Fruit fly (Drosophila melanogaster) whole organism, embryonic: ENCODE measurements around the gene Pgd.

Experiments
- Asciz ChIP-seq: fragments of 200-800 bp; sonication (Bioruptor generic); optimal IDR thresholded peaks from 2 replicates; lab custom pipeline; 2017; ENCODE audit warnings: missing biosample characterization, mild to moderate bottlenecking, missing genetic modification characterization, missing genetic modification reagents
- CG1024 ChIP-seq: fragments of 200-800 bp; sonication (Bioruptor generic); IDR thresholded peaks from 2 replicates; pipeline ENCODE4 v1.3.6; 2022; ENCODE audit warnings: missing biosample characterization, missing genetic modification characterization
- CG11398 ChIP-seq: fragments of 200-800 bp; sonication (Bioruptor generic); optimal IDR thresholded peaks from 2 replicates; lab custom pipeline; 2016; ENCODE audit warnings: missing biosample characterization, missing genetic modification characterization
- CG11696 ChIP-seq: fragments of 200-800 bp; sonication (Bioruptor generic); IDR thresholded peaks from 2 replicates; pipeline ENCODE4 v1.3.6; 2022; ENCODE audit warnings: missing biosample characterization, missing genetic modification characterization
- CG12744 ChIP-seq: fragments of 200-800 bp; sonication (Bioruptor generic); optimal IDR thresholded peaks from 2 replicates; lab custom pipeline; 2016; ENCODE audit warnings: missing biosample characterization, missing genetic modification characterization
- CG12769 ChIP-seq: fragments of 200-800 bp; sonication (Bioruptor generic); optimal IDR thresholded peaks from 2 replicates; lab custom pipeline; 2019; ENCODE audit warnings: missing biosample characterization, mild to moderate bottlenecking, missing genetic modification characterization, moderate library complexity
- CG13123 ChIP-seq: fragments of 200-800 bp; sonication (Bioruptor generic); optimal IDR thresholded peaks from 2 replicates; lab custom pipeline; 2016; ENCODE audit warnings: missing biosample characterization, missing genetic modification characterization
- CG15696 ChIP-seq: fragments of 200-800 bp; sonication (Bioruptor generic); optimal IDR thresholded peaks from 2 replicates; lab custom pipeline; 2019; ENCODE audit warnings: missing biosample characterization, mild to moderate bottlenecking, missing genetic modification characterization, moderate library complexity
- CG1603 ChIP-seq: fragments of 200-800 bp; sonication (Bioruptor generic); optimal IDR thresholded peaks from 2 replicates; lab custom pipeline; 2019; ENCODE audit warnings: missing biosample characterization, mild to moderate bottlenecking, missing genetic modification characterization, moderate library complexity
- CG17385 ChIP-seq: fragments of 200-800 bp; sonication (Bioruptor generic); optimal IDR thresholded peaks from 3 replicates; lab custom pipeline; 2018; ENCODE audit warnings: missing biosample characterization, mild to moderate bottlenecking, missing genetic modification characterization
- CG2202 ChIP-seq: fragments of 200-800 bp; sonication (Bioruptor generic); optimal IDR thresholded peaks from 2 replicates; lab custom pipeline; 2018; ENCODE audit warnings: missing biosample characterization, mild to moderate bottlenecking, missing genetic modification characterization
- CG2712 ChIP-seq: fragments of 200-800 bp; optimal IDR thresholded peaks from 3 replicates; lab custom pipeline; 2019; ENCODE audit warnings: missing biosample characterization, mild to moderate bottlenecking, missing genetic modification characterization, moderate library complexity
- CG33557 ChIP-seq: fragments of 200-800 bp; sonication (Bioruptor generic); optimal IDR thresholded peaks from 2 replicates; lab custom pipeline; 2019; ENCODE audit warnings: missing biosample characterization, mild to moderate bottlenecking, missing genetic modification characterization, moderate library complexity
- CG34422 ChIP-seq: fragments of 200-800 bp; sonication (Bioruptor generic); IDR thresholded peaks from 3 replicates; pipeline ENCODE4 v1.3.6; 2022; ENCODE audit warnings: missing biosample characterization, missing genetic modification characterization
- CG4424 ChIP-seq: fragments of 200-800 bp; sonication (Bioruptor generic); optimal IDR thresholded peaks from 3 replicates; lab custom pipeline; 2016; ENCODE audit warnings: missing biosample characterization, missing genetic modification characterization
- CG4617 ChIP-seq: fragments of 200-800 bp; sonication (Bioruptor generic); optimal IDR thresholded peaks from 3 replicates; lab custom pipeline; 2016; ENCODE audit warnings: missing biosample characterization, missing genetic modification characterization, borderline replicate concordance
- CG6254 ChIP-seq: fragments of 200-800 bp; sonication (Bioruptor generic); optimal IDR thresholded peaks from 3 replicates; lab custom pipeline; 2017; ENCODE audit warnings: mild to moderate bottlenecking, missing biosample characterization, missing genetic modification reagents, missing genetic modification characterization
- CG6765 ChIP-seq: fragments of 200-800 bp; sonication (Bioruptor generic); optimal IDR thresholded peaks from 3 replicates; lab custom pipeline; 2017; ENCODE audit warnings: missing biosample characterization, mild to moderate bottlenecking, missing genetic modification characterization
- CG7357 ChIP-seq: fragments of 200-800 bp; sonication (Bioruptor generic); IDR thresholded peaks from 3 replicates; pipeline ENCODE4 v1.3.6; 2022; ENCODE audit warnings: missing biosample characterization, missing genetic modification characterization
- CG7839 ChIP-seq: fragments of 200-800 bp; sonication (Bioruptor generic); optimal IDR thresholded peaks from 3 replicates; lab custom pipeline; 2018; ENCODE audit warnings: missing biosample characterization, mild to moderate bottlenecking, missing genetic modification characterization, moderate library complexity
- CG8478 ChIP-seq: fragments of >200 bp; optimal IDR thresholded peaks from 2 replicates; lab custom pipeline; 2018
- Doc3 ChIP-seq: fragments of 200-800 bp; sonication (Bioruptor generic); IDR thresholded peaks from 3 replicates; pipeline ENCODE4 v1.3.6; 2022; ENCODE audit warnings: missing biosample characterization, missing genetic modification characterization; ENCODE audit not compliant: partially characterized antibody
- E2f1 ChIP-seq: fragments of 200-800 bp; sonication (Bioruptor generic); IDR thresholded peaks from 2 replicates; pipeline ENCODE4 v1.3.6; 2022; ENCODE audit warnings: missing biosample characterization, missing genetic modification characterization
- Fer1 ChIP-seq: fragments of 200-800 bp; sonication (Bioruptor generic); optimal IDR thresholded peaks from 2 replicates; lab custom pipeline; 2017; ENCODE audit warnings: missing biosample characterization, mild to moderate bottlenecking, missing genetic modification characterization
- H15 ChIP-seq: fragments of 200-800 bp; sonication (Bioruptor generic); IDR thresholded peaks from 3 replicates; pipeline ENCODE4 v1.3.6; 2022; ENCODE audit warnings: missing biosample characterization, missing genetic modification characterization
- Lpt ChIP-seq: fragments of >200 bp; optimal IDR thresholded peaks from 2 replicates; lab custom pipeline; 2018; ENCODE audit warnings: missing biosample characterization, missing genetic modification characterization
- Nf-YB ChIP-seq: fragments of 200-800 bp; sonication (Bioruptor generic); optimal IDR thresholded peaks from 3 replicates; lab custom pipeline; 2019; ENCODE audit warnings: missing biosample characterization, mild to moderate bottlenecking, missing genetic modification characterization, moderate library complexity
- NfI ChIP-seq: fragments of 200-800 bp; sonication (Bioruptor generic); optimal IDR thresholded peaks from 3 replicates; lab custom pipeline; 2018; ENCODE audit warnings: missing biosample characterization, mild to moderate bottlenecking, missing genetic modification characterization, moderate library complexity
- Scr ChIP-seq: fragments of 200-800 bp; sonication (Bioruptor generic); IDR thresholded peaks from 2 replicates; pipeline ENCODE4 v1.3.6; 2022; ENCODE audit warnings: missing biosample characterization, missing genetic modification characterization; ENCODE audit not compliant: partially characterized antibody
- Sox102F ChIP-seq: fragments of 200-800 bp; sonication (Bioruptor generic); optimal IDR thresholded peaks from 2 replicates; lab custom pipeline; 2018; ENCODE audit warnings: missing biosample characterization, mild to moderate bottlenecking, missing genetic modification characterization, moderate library complexity
- TFAM ChIP-seq: fragments of 200-800 bp; sonication (Bioruptor generic); optimal IDR thresholded peaks from 2 replicates; lab custom pipeline; 2017; ENCODE audit warnings: missing biosample characterization, missing genetic modification characterization, inconsistent platforms
- ase ChIP-seq: fragments of 200-800 bp; sonication (Bioruptor generic); IDR thresholded peaks from 3 replicates; pipeline ENCODE4 v1.3.6; 2022; ENCODE audit warnings: missing biosample characterization, missing genetic modification characterization
- bcd ChIP-seq: fragments of 200-800 bp; sonication (Bioruptor generic); optimal IDR thresholded peaks from 2 replicates; lab custom pipeline; 2017; ENCODE audit warnings: missing biosample characterization, mild to moderate bottlenecking, missing genetic modification characterization
- br ChIP-seq: fragments of >200 bp; optimal IDR thresholded peaks from 2 replicates; lab custom pipeline; 2017
- btn ChIP-seq: fragments of 200-800 bp; sonication (Bioruptor generic); optimal IDR thresholded peaks from 2 replicates; lab custom pipeline; 2016; ENCODE audit warnings: missing biosample characterization, missing genetic modification characterization
- chn ChIP-seq: fragments of 200-800 bp; sonication (Bioruptor generic); optimal IDR thresholded peaks from 2 replicates; lab custom pipeline; 2016; ENCODE audit warnings: missing biosample characterization, missing genetic modification characterization
- crc ChIP-seq: fragments of 200-800 bp; sonication (Bioruptor generic); optimal IDR thresholded peaks from 2 replicates; lab custom pipeline; 2016; ENCODE audit warnings: missing biosample characterization, missing genetic modification characterization
- dan ChIP-seq: fragments of 200-800 bp; sonication (Bioruptor generic); IDR thresholded peaks from 2 replicates; pipeline ENCODE4 v1.3.6; 2022; ENCODE audit warnings: missing biosample characterization, missing genetic modification characterization
- esg ChIP-seq: fragments of 200-800 bp; sonication (Bioruptor generic); conservative IDR thresholded peaks from 2 replicates; pipeline ENCODE4 v1.3.6; 2022; ENCODE audit warnings: missing biosample characterization, missing genetic modification characterization
- oc ChIP-seq: fragments of 200-800 bp; sonication (Bioruptor generic); optimal IDR thresholded peaks from 2 replicates; lab custom pipeline; 2018; ENCODE audit warnings: missing biosample characterization, mild to moderate bottlenecking, missing genetic modification characterization, moderate library complexity
- rib ChIP-seq: fragments of 200-800 bp; sonication (Bioruptor generic); IDR thresholded peaks from 2 replicates; pipeline ENCODE4 v1.3.6; 2022; ENCODE audit warnings: missing biosample characterization, missing genetic modification characterization
- sens ChIP-seq: fragments of 200-800 bp; sonication (Bioruptor generic); peaks from one replicate; lab custom pipeline; 2016; ENCODE audit warnings: missing biosample characterization, missing genetic modification characterization
- slbo ChIP-seq: fragments of 200-800 bp; sonication (Bioruptor generic); IDR thresholded peaks from 2 replicates; pipeline ENCODE4 v1.3.6; 2022; ENCODE audit warnings: missing biosample characterization, missing genetic modification characterization
- twi ChIP-seq: fragments of 200-800 bp; optimal IDR thresholded peaks from 2 replicates; lab custom pipeline; 2019; ENCODE audit warnings: missing biosample characterization, mild to moderate bottlenecking, missing genetic modification characterization, moderate library complexity
- usp ChIP-seq: fragments of >200 bp; optimal IDR thresholded peaks from 2 replicates; lab custom pipeline; 2017; ENCODE audit warnings: missing biosample characterization, missing genetic modification characterization
- vfl ChIP-seq: fragments of 200-800 bp; sonication (Bioruptor generic); optimal IDR thresholded peaks from 2 replicates; lab custom pipeline; 2016; ENCODE audit warnings: missing biosample characterization, missing genetic modification characterization
- vvl ChIP-seq: fragments of 200-800 bp; sonication (Bioruptor generic); IDR thresholded peaks from 2 replicates; pipeline ENCODE4 v1.3.6; 2022; ENCODE audit warnings: missing biosample characterization, missing genetic modification characterization
- wdn ChIP-seq: fragments of 200-800 bp; sonication (Bioruptor generic); IDR thresholded peaks from 2 replicates; pipeline ENCODE4 v1.3.6; 2022; ENCODE audit warnings: missing biosample characterization, missing genetic modification characterization
- wek ChIP-seq: fragments of 200-800 bp; sonication (Bioruptor generic); optimal IDR thresholded peaks from 3 replicates; lab custom pipeline; 2018; ENCODE audit warnings: missing biosample characterization, mild to moderate bottlenecking, missing genetic modification characterization, moderate library complexity
- yki ChIP-seq: fragments of >200 bp; optimal IDR thresholded peaks from 3 replicates; lab custom pipeline; 2018
- z ChIP-seq: fragments of 200-800 bp; sonication (Bioruptor generic); IDR thresholded peaks from 3 replicates; pipeline ENCODE4 v1.3.6; 2022; ENCODE audit warnings: missing biosample characterization, missing genetic modification characterization
- zen ChIP-seq: fragments of 200-800 bp; sonication (Bioruptor generic); optimal IDR thresholded peaks from 3 replicates; lab custom pipeline; 2018; ENCODE audit warnings: missing biosample characterization, mild to moderate bottlenecking, missing genetic modification characterization, moderate library complexity
- zf30C ChIP-seq: fragments of 200-800 bp; sonication (Bioruptor generic); optimal IDR thresholded peaks from 3 replicates; lab custom pipeline; 2018; ENCODE audit warnings: missing biosample characterization, mild to moderate bottlenecking, missing genetic modification characterization

The Pgd gene

dm6 chrX:2155868-2156267, 10.9 kb downstream of the Pgd start:
- TF ChIP-seq Nf-YB (GFP tag; lab: Kevin White, UChicago) (peak; percentile 48), NfI (no peak), CG11398 (GFP tag; lab: Kevin White, UChicago) (no peak), CG6254 (GFP tag; lab: Kevin White, UChicago) (no peak), CG7839 (tag; lab: Kevin White, UChicago) (no peak), E2f1 (GFP tag; lab: Robert Waterston, UW) (peak; percentile 87), Doc3 (no peak), H15 (GFP tag; lab: Robert Waterston, UW) (no peak), CG1603 (tag; lab: Kevin White, UChicago) (peak; percentile 20), Fer1 (GFP tag; lab: Kevin White, UChicago) (peak; percentile 18), esg (GFP tag; lab: Robert Waterston, UW) (no peak), CG8478 (peak; percentile 88), CG4617 (GFP tag; lab: Kevin White, UChicago) (no peak), Sox102F (GFP tag; lab: Kevin White, UChicago) (peak; percentile 64), wdn (GFP tag; lab: Robert Waterston, UW) (no peak), Lpt (GFP tag; lab: Kevin White, UChicago) (no peak), CG33557 (no peak), vfl (GFP tag; lab: Kevin White, UChicago) (no peak), yki (lab: Kevin White, UChicago) (no peak), br (lab: Kevin White, UChicago) (no peak), CG6765 (GFP tag; lab: Kevin White, UChicago) (no peak), Asciz (GFP tag; lab: Kevin White, UChicago) (no peak), Scr (GFP tag; lab: Robert Waterston, UW) (peak; percentile 14; the same call in 1 of the 2 replicates), CG34422 (GFP tag; lab: Robert Waterston, UW) (0 out of 3 replicates have a peak, but pooled peaks have one; percentile 32), zen (tag; lab: Kevin White, UChicago) (no peak), wek (GFP tag; lab: Kevin White, UChicago) (peak; percentile 100), TFAM (GFP tag; lab: Kevin White, UChicago) (no peak), CG13123 (no peak), z (GFP tag; lab: Robert Waterston, UW) (0 out of 3 replicates have a peak, but pooled peaks have one; percentile 22), CG2712 (tag; lab: Kevin White, UChicago) (peak; percentile 30), oc (tag; lab: Kevin White, UChicago) (peak; percentile 74), btn (GFP tag; lab: Kevin White, UChicago) (peak; percentile 2), ase (GFP tag; lab: Robert Waterston, UW) (no peak), CG12769 (tag; lab: Kevin White, UChicago) (peak; percentile 93), zf30C (peak; percentile 60), crc (GFP tag; lab: Kevin White, UChicago) (no peak), CG17385 (GFP tag; lab: Kevin White, UChicago) (no peak), sens (peak; percentile 76), CG11696 (GFP tag; lab: Robert Waterston, UW) (no peak), usp (GFP tag; lab: Kevin White, UChicago) (no peak), chn (GFP tag; lab: Kevin White, UChicago) (peak; percentile 27), CG2202 (tag; lab: Kevin White, UChicago) (no peak), dan (no peak), twi (no peak), rib (no peak), bcd (GFP tag; lab: Kevin White, UChicago) (no peak), CG15696 (tag; lab: Kevin White, UChicago) (no peak), CG1024 (GFP tag; lab: Robert Waterston, UW) (0 out of 2 replicates have a peak, but pooled peaks have one; percentile 21), vvl (GFP tag; lab: Robert Waterston, UW) (peak; percentile 36; the same call in 1 of the 2 replicates), CG12744 (GFP tag; lab: Kevin White, UChicago) (no peak), slbo (GFP tag; lab: Robert Waterston, UW) (peak; percentile 41), CG7357 (GFP tag; lab: Robert Waterston, UW) (no peak), CG4424 (GFP tag; lab: Kevin White, UChicago) (no peak)
